Fruit fly (Drosophila melanogaster): Measurements from ENCODE around the gene AdoR.

AdoR gene

DNA sequence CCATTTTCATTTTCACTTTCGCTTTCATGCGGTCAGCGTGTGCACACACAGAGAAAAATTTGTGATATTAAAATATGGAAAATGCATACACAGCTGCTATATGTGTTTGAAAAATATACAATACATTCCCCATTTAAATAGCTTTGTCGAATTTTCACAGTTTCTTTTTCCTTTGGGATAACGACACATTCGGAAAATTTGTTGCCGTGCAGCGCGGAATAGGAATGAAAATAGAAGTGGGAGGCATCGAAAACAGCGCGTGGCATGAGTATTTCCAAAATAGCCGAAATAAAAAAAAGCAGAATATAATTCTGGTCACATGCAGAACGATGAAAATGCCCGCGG is 56.7 kb downstream of the AdoR start (continued):
- peak; percentile 69 for TF ChIP-seq Taf1 (GFP tag; IDR thresholded peaks at IDR 0.05)
- TF ChIP-seq CG11085 (GFP tag; IDR thresholded peaks at IDR 0.05) = peak; percentile 83
- TF ChIP-seq fd96Cb (tag; optimal IDR thresholded peaks at IDR 0.05) = peak; percentile 85
- TF ChIP-seq shn (GFP tag; optimal IDR thresholded peaks at IDR 0.05) = peak; percentile 67
- peak; percentile 76 for TF ChIP-seq cas (GFP tag; IDR thresholded peaks at IDR 0.05)
- TF ChIP-seq Vsx1 (GFP tag; optimal IDR thresholded peaks at IDR 0.05) = peak; percentile 54
- peak; percentile 82 for TF ChIP-seq oc (tag; optimal IDR thresholded peaks at IDR 0.05)
- peak; percentile 78 to 80 for TF ChIP-seq Hr51 (GFP tag; optimal IDR thresholded peaks at IDR 0.05)
- no peak for TF ChIP-seq stwl (tag; optimal IDR thresholded peaks at IDR 0.05)
- TF ChIP-seq CG13775 (GFP tag; optimal IDR thresholded peaks at IDR 0.05) = peak; percentile 65
- peak; percentile 87 for TF ChIP-seq CG12659 (GFP tag; optimal IDR thresholded peaks at IDR 0.05)
- peak; percentile 84 for TF ChIP-seq CG12744 (GFP tag; optimal IDR thresholded peaks at IDR 0.05)
- peak; percentile 48 for TF ChIP-seq exex (tag; optimal IDR thresholded peaks at IDR 0.05)
- peak; percentile 63 for TF ChIP-seq bowl (GFP tag; IDR thresholded peaks at IDR 0.05)
- no peak for TF ChIP-seq insv (GFP tag; optimal IDR thresholded peaks at IDR 0.05)
- TF ChIP-seq pan (optimal IDR thresholded peaks at IDR 0.05) = no peak
- peak in 1 of 2 experiments; percentile 86 for TF ChIP-seq pan (GFP tag; optimal IDR thresholded peaks at IDR 0.05 in 1 of 2, IDR thresholded peaks at IDR 0.05 in 1 of 2)
- TF ChIP-seq CG1832 (GFP tag; optimal IDR thresholded peaks at IDR 0.05) = no peak
- no peak for TF ChIP-seq CG42726 (GFP tag; IDR thresholded peaks at IDR 0.05; ENCODE audit: partially characterized antibody)
- TF ChIP-seq unc-4 (GFP tag; IDR thresholded peaks at IDR 0.05; ENCODE audit: partially characterized antibody) = no peak
- peak; percentile 74 for TF ChIP-seq btn (GFP tag; optimal IDR thresholded peaks at IDR 0.05)
- TF ChIP-seq CG18262 (tag; optimal IDR thresholded peaks at IDR 0.05) = peak; percentile 81
- no peak for TF ChIP-seq vnd (GFP tag; IDR thresholded peaks at IDR 0.05; ENCODE audit: partially characterized antibody)
- peak; percentile 88 for TF ChIP-seq E2f1 (GFP tag; IDR thresholded peaks at IDR 0.05)
- TF ChIP-seq lmd (GFP tag; IDR thresholded peaks at IDR 0.05) = peak; percentile 90
- TF ChIP-seq CG4730 (GFP tag; IDR thresholded peaks at IDR 0.05) = peak; percentile 75
- TF ChIP-seq CG14667 (GFP tag; IDR thresholded peaks at IDR 0.05) = peak; percentile 62
- peak; percentile 99 for TF ChIP-seq Blimp-1 (GFP tag; optimal IDR thresholded peaks at IDR 0.05)
- peak; percentile 73 for TF ChIP-seq Max (GFP tag; optimal IDR thresholded peaks at IDR 0.05)
- peak; percentile 63; the same call in 1 of the 2 replicates for TF ChIP-seq Nf-YA (GFP tag; IDR thresholded peaks at IDR 0.05)
- no peak; the same call in 2 of the 3 replicates for TF ChIP-seq z (GFP tag; IDR thresholded peaks at IDR 0.05)
- peak; percentile 87 for TF ChIP-seq ATbp (GFP tag; optimal IDR thresholded peaks at IDR 0.05)
- peak; percentile 85 for TF ChIP-seq CG2889 (GFP tag; IDR thresholded peaks at IDR 0.05)
- peak; percentile 68 for TF ChIP-seq sim (GFP tag; IDR thresholded peaks at IDR 0.05)
- TF ChIP-seq ranshi (GFP tag; IDR thresholded peaks at IDR 0.05) = peak; percentile 90
- TF ChIP-seq CG7963 (GFP tag; IDR thresholded peaks at IDR 0.05; ENCODE audit: partially characterized antibody) = no peak
- peak; percentile 10 for TF ChIP-seq CG17912 (GFP tag; optimal IDR thresholded peaks at IDR 0.05)
- peak; percentile 47; the same call in 1 of the 2 replicates for TF ChIP-seq CG10321 (GFP tag; IDR thresholded peaks at IDR 0.05)
- peak; percentile 90 for TF ChIP-seq CG11456 (GFP tag; IDR thresholded peaks at IDR 0.05)
- TF ChIP-seq esg (GFP tag; conservative IDR thresholded peaks at IDR 0.05) = peak; percentile 79
- TF ChIP-seq inv (GFP tag; IDR thresholded peaks at IDR 0.05; ENCODE audit: partially characterized antibody) = no peak
- TF ChIP-seq schlank (tag; optimal IDR thresholded peaks at IDR 0.05) = peak; percentile 81
- TF ChIP-seq CkIIα-i1 (GFP tag; IDR thresholded peaks at IDR 0.05) = 0 out of 2 replicates have a peak, but pooled peaks have one; percentile 40
- TF ChIP-seq Poxn (GFP tag; IDR thresholded peaks at IDR 0.05) = peak; percentile 78
- TF ChIP-seq CG17359 (tag; optimal IDR thresholded peaks at IDR 0.05) = peak; percentile 89
- peak; percentile 78 for TF ChIP-seq CG11695 (GFP tag; IDR thresholded peaks at IDR 0.05)
- peak; percentile 83 for TF ChIP-seq CG13424 (tag; optimal IDR thresholded peaks at IDR 0.05)
- peak; percentile 83 for TF ChIP-seq CG8388 (GFP tag; optimal IDR thresholded peaks at IDR 0.05)
- TF ChIP-seq D19B (GFP tag; optimal IDR thresholded peaks at IDR 0.05) = peak; percentile 21
- peak; percentile 78 for TF ChIP-seq CG9609 (GFP tag; optimal IDR thresholded peaks at IDR 0.05)
- TF ChIP-seq vfl (GFP tag; optimal IDR thresholded peaks at IDR 0.05) = peak; percentile 92

Measured in whole organism, embryonic.